Fruit fly (Drosophila melanogaster): ENCODE data around the gene CG10570.

DNA sequence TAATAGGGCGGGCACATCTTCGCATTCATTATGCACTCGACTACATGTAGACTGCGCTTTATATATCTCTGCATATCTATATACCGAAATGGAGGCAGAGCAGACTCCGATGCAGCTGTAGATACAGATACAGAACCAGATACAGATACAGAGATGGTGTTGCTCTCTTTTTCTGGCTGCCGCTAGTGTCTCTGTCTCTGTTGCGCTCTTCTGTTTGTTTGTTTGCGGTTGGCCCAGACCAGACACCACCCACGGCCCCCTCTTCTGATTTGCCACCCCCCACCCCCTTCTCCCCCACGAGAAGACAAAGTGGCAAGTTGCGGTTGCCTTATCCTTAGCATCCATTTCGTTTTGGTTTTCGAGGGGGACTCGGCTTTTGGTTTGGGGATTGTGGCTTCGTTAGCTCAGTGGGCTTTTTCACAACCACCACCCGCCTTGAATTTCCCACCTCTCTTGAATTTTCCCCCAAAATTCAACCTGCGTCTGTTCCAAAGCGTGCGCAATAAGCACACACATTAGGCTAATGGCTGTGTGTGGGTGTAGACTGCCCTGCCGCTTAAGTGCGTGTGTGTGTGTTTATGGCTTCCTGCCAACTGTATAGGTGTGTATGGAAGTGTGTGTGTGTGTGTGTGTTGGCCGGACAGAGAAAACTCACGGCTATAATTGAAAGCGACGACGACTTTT, 27.6 kb downstream of the CG10570 start:
- TF ChIP-seq Gug (GFP tag; IDR thresholded peaks at IDR 0.05) (no peak), Eip75B (GFP tag; optimal IDR thresholded peaks at IDR 0.05) (no peak), CG9139 (GFP tag; optimal IDR thresholded peaks at IDR 0.05) (no peak), fkh (GFP tag; optimal IDR thresholded peaks at IDR 0.05) (no peak)

Data from whole organism, prepupa.